Worm (Caenorhabditis elegans) whole organism, L4 larva: ENCODE data around the gene ntl-9.

Experiments
- F26F4.8 ChIP-seq: fragments of 200-800 bp; sonication (Bioruptor generic); conservative IDR thresholded peaks from 2 replicates; pipeline ENCODE4 v1.3.6; 2022; ENCODE audit warnings: missing genetic modification characterization, missing compliant biosample characterization
- R02D3.7 ChIP-seq: fragments of 150-350 bp; sonication (generic microtip); optimal IDR thresholded peaks from 3 replicates; lab custom pipeline; 2014; ENCODE audit warnings: missing biosample characterization, missing genetic modification characterization
- T20F7.1 ChIP-seq: fragments of 200-800 bp; sonication (Bioruptor generic); optimal IDR thresholded peaks from 2 replicates; lab custom pipeline; 2018; ENCODE audit warnings: mild to moderate bottlenecking, missing genetic modification characterization, missing compliant biosample characterization
- T26A8.4 ChIP-seq: fragments of 200-800 bp; sonication (Bioruptor generic); IDR thresholded peaks from 2 replicates; pipeline ENCODE4 v1.3.6; 2022; ENCODE audit warnings: missing genetic modification characterization, missing compliant biosample characterization
- ZK337.2 ChIP-seq: fragments of 200-800 bp; sonication (Bioruptor generic); IDR thresholded peaks from 2 replicates; pipeline ENCODE4 v1.3.6; 2022; ENCODE audit warnings: missing genetic modification reagents, missing genetic modification characterization, missing compliant biosample characterization
- aly-2 ChIP-seq: sonication (generic microtip); optimal IDR thresholded peaks from 2 replicates; lab custom pipeline; 2018; ENCODE audit warnings: missing biosample characterization, missing genetic modification characterization
- ama-1 ChIP-seq: fragments of 150-350 bp; optimal IDR thresholded peaks from 2 replicates; lab custom pipeline; 2014; ENCODE audit warnings: inconsistent platforms, mixed read lengths
- arid-1 ChIP-seq: fragments of 200-800 bp; sonication (Bioruptor generic); conservative IDR thresholded peaks from 2 replicates; pipeline ENCODE4 v1.3.6; 2022; ENCODE audit warnings: missing genetic modification reagents, missing genetic modification characterization, missing compliant biosample characterization
- ceh-20 ChIP-seq: fragments of 200-800 bp; sonication (Bioruptor generic); IDR thresholded peaks from 2 replicates; pipeline ENCODE4 v1.3.6; 2022; ENCODE audit warnings: missing genetic modification reagents, missing genetic modification characterization, missing compliant biosample characterization
- ceh-44 ChIP-seq: fragments of 200-800 bp; sonication (Bioruptor generic); IDR thresholded peaks from 2 replicates; pipeline ENCODE4 v1.3.6; 2022; ENCODE audit warnings: missing genetic modification reagents, missing genetic modification characterization, missing compliant biosample characterization
- ceh-62 ChIP-seq: sonication (generic microtip); optimal IDR thresholded peaks from 2 replicates; lab custom pipeline; 2017; ENCODE audit warnings: missing biosample characterization, missing genetic modification characterization
- cey-2 ChIP-seq: sonication (generic microtip); optimal IDR thresholded peaks from 3 replicates; lab custom pipeline; 2017; ENCODE audit warnings: missing genetic modification characterization, mild to moderate bottlenecking, missing compliant biosample characterization, antibody characterized with exemption, borderline replicate concordance; ENCODE audit not compliant: insufficient read depth
- ctbp-1 ChIP-seq: fragments of 200-800 bp; sonication (Bioruptor generic); IDR thresholded peaks from 2 replicates; pipeline ENCODE4 v1.3.6; 2022; ENCODE audit warnings: missing genetic modification reagents, missing genetic modification characterization, missing compliant biosample characterization
- daf-19 ChIP-seq: fragments of 200-800 bp; sonication (Bioruptor generic); conservative IDR thresholded peaks from 2 replicates; pipeline ENCODE4 v1.3.6; 2022; ENCODE audit warnings: missing genetic modification characterization, missing compliant biosample characterization
- dmd-9 ChIP-seq: fragments of 200-800 bp; sonication (Bioruptor generic); IDR thresholded peaks from 2 replicates; pipeline ENCODE4 v1.3.6; 2022; ENCODE audit warnings: missing genetic modification reagents, missing genetic modification characterization, missing compliant biosample characterization
- dpl-1 ChIP-seq: fragments of 150-350 bp; optimal IDR thresholded peaks from 2 replicates; lab custom pipeline; 2014; ENCODE audit warnings: missing biosample characterization, missing genetic modification reagents, missing genetic modification characterization
- egl-27 ChIP-seq: sonication (generic microtip); optimal IDR thresholded peaks from 3 replicates; lab custom pipeline; 2017; ENCODE audit warnings: missing biosample characterization, missing genetic modification reagents, missing genetic modification characterization
- egl-43 ChIP-seq: fragments of 200-800 bp; sonication (Bioruptor generic); IDR thresholded peaks from 2 replicates; pipeline ENCODE4 v1.3.6; 2022; ENCODE audit warnings: missing genetic modification reagents, missing genetic modification characterization, missing compliant biosample characterization
- gei-8 ChIP-seq: fragments of 200-800 bp; sonication (Bioruptor generic); optimal IDR thresholded peaks from 2 replicates; lab custom pipeline; 2018; ENCODE audit warnings: mild to moderate bottlenecking, missing genetic modification characterization, missing compliant biosample characterization
- hif-1 ChIP-seq, 2 experiments: sonication (generic microtip); optimal IDR thresholded peaks; 2 replicates each; lab custom pipeline; 2016 to 2017; ENCODE audit warnings: missing compliant biosample characterization in 2 of 2, missing genetic modification characterization in 2 of 2, missing genetic modification reagents in 2 of 2, missing genotype in 2 of 2, mild to moderate bottlenecking in 1 of 2
- hlh-11 ChIP-seq: fragments of 200-800 bp; sonication (Bioruptor generic); optimal IDR thresholded peaks from 2 replicates; lab custom pipeline; 2018; ENCODE audit warnings: mild to moderate bottlenecking, missing genetic modification characterization, missing compliant biosample characterization
- hmg-1.1 ChIP-seq: fragments of 200-800 bp; sonication (Bioruptor generic); IDR thresholded peaks from 2 replicates; pipeline ENCODE4 v1.3.6; 2022; ENCODE audit warnings: missing genetic modification reagents, missing genetic modification characterization, missing compliant biosample characterization
- lin-29 ChIP-seq: fragments of 200-800 bp; sonication (Bioruptor generic); IDR thresholded peaks from 2 replicates; pipeline ENCODE4 v1.3.6; 2022; ENCODE audit warnings: missing genetic modification reagents, missing genetic modification characterization, missing compliant biosample characterization
- lin-39 ChIP-seq: fragments of 150-350 bp; optimal IDR thresholded peaks from 2 replicates; lab custom pipeline; 2014; ENCODE audit warnings: missing biosample characterization, missing genetic modification reagents, missing genetic modification characterization
- madf-5 ChIP-seq, 2 experiments: fragments of 200-800 bp; sonication (Bioruptor generic); IDR thresholded peaks; 2 replicates each; pipeline ENCODE4 v1.3.6; 2022; ENCODE audit warnings: missing compliant biosample characterization in 2 of 2, missing genetic modification characterization in 2 of 2
- madf-9 ChIP-seq: fragments of 200-800 bp; sonication (Bioruptor generic); conservative IDR thresholded peaks from 2 replicates; pipeline ENCODE4 v1.3.6; 2022; ENCODE audit warnings: missing genetic modification reagents, missing genetic modification characterization, missing compliant biosample characterization
- mdt-29 ChIP-seq: fragments of 200-800 bp; sonication (Bioruptor generic); IDR thresholded peaks from 2 replicates; pipeline ENCODE4 v1.3.6; 2022; ENCODE audit warnings: missing genetic modification reagents, missing genetic modification characterization, missing compliant biosample characterization
- mxl-2 ChIP-seq: fragments of 200-800 bp; sonication (Bioruptor generic); conservative IDR thresholded peaks from 2 replicates; pipeline ENCODE4 v1.3.6; 2022; ENCODE audit warnings: missing genetic modification reagents, missing genetic modification characterization, missing compliant biosample characterization
- nhr-102 ChIP-seq: sonication (generic microtip); optimal IDR thresholded peaks from 2 replicates; lab custom pipeline; 2016; ENCODE audit warnings: mild to moderate bottlenecking, missing genetic modification characterization, moderate library complexity, missing compliant biosample characterization
- nhr-28 ChIP-seq: fragments of 150-350 bp; optimal IDR thresholded peaks from 2 replicates; lab custom pipeline; 2014; ENCODE audit warnings: missing biosample characterization, missing genetic modification characterization
- nhr-41 ChIP-seq: fragments of 200-800 bp; sonication (Bioruptor generic); IDR thresholded peaks from 2 replicates; pipeline ENCODE4 v1.3.6; 2022; ENCODE audit warnings: missing genetic modification reagents, missing genetic modification characterization, missing compliant biosample characterization
- nhr-42 ChIP-seq: fragments of 200-800 bp; sonication (Bioruptor generic); IDR thresholded peaks from 2 replicates; pipeline ENCODE4 v1.3.6; 2022; ENCODE audit warnings: missing genetic modification characterization, missing compliant biosample characterization
- pqm-1 ChIP-seq: sonication (generic microtip); optimal IDR thresholded peaks from 2 replicates; lab custom pipeline; 2017; ENCODE audit warnings: missing biosample characterization, missing genetic modification characterization
- rbr-2 ChIP-seq: sonication (generic microtip); optimal IDR thresholded peaks from 2 replicates; lab custom pipeline; 2016; ENCODE audit warnings: missing genotype, missing genetic modification characterization, missing compliant biosample characterization
- set-16 ChIP-seq: fragments of 200-800 bp; sonication (Bioruptor generic); IDR thresholded peaks from 2 replicates; pipeline ENCODE4 v1.3.6; 2022; ENCODE audit warnings: missing genetic modification reagents, missing genetic modification characterization, missing compliant biosample characterization
- snpc-1.2 ChIP-seq: fragments of 200-800 bp; sonication (Bioruptor generic); IDR thresholded peaks from 2 replicates; pipeline ENCODE4 v1.3.6; 2022; ENCODE audit warnings: missing genetic modification reagents, missing genetic modification characterization, missing compliant biosample characterization
- spr-3 ChIP-seq: fragments of 200-800 bp; sonication (Bioruptor generic); optimal IDR thresholded peaks from 2 replicates; lab custom pipeline; 2018; ENCODE audit warnings: mild to moderate bottlenecking, missing genetic modification characterization, missing compliant biosample characterization
- tag-97 ChIP-seq: fragments of 200-800 bp; sonication (Bioruptor generic); IDR thresholded peaks from 2 replicates; pipeline ENCODE4 v1.3.6; 2022; ENCODE audit warnings: missing genetic modification characterization, missing compliant biosample characterization
- tra-1 ChIP-seq: fragments of 200-800 bp; sonication (Bioruptor generic); IDR thresholded peaks from 2 replicates; pipeline ENCODE4 v1.3.6; 2022; ENCODE audit warnings: missing genetic modification reagents, missing genetic modification characterization, missing compliant biosample characterization
- unc-130 ChIP-seq: sonication (generic microtip); optimal IDR thresholded peaks from 2 replicates; lab custom pipeline; 2016; ENCODE audit warnings: missing genetic modification reagents, missing genetic modification characterization, missing compliant biosample characterization
- unc-62 ChIP-seq, 3 experiments: fragments of 150-350 bp in 1 of 3; sonication (generic microtip); optimal IDR thresholded peaks in 2 of 3; peaks in 1 of 3; 1 replicate in 1 of 3; 2 replicates in 2 of 3; lab custom pipeline; 2014 to 2017; ENCODE audit warnings: missing biosample characterization in 3 of 3, missing genetic modification characterization in 3 of 3, missing genetic modification reagents in 3 of 3, missing genotype in 1 of 3
- vab-7 ChIP-seq: fragments of 200-800 bp; sonication (Bioruptor generic); IDR thresholded peaks from 2 replicates; pipeline ENCODE4 v1.3.6; 2022; ENCODE audit warnings: missing genetic modification reagents, missing genetic modification characterization, missing compliant biosample characterization
- zfp-3 ChIP-seq: fragments of 200-800 bp; sonication (Bioruptor generic); conservative IDR thresholded peaks from 2 replicates; pipeline ENCODE4 v1.3.6; 2022; ENCODE audit warnings: missing genetic modification reagents, missing genetic modification characterization, missing compliant biosample characterization
- zip-11 ChIP-seq: fragments of 200-800 bp; sonication (Bioruptor generic); IDR thresholded peaks from 2 replicates; pipeline ENCODE4 v1.3.6; 2022; ENCODE audit warnings: missing genetic modification characterization, missing compliant biosample characterization
- ztf-7 ChIP-seq: fragments of 150-350 bp; optimal IDR thresholded peaks from 2 replicates; lab custom pipeline; 2014; ENCODE audit warnings: missing biosample characterization, missing genetic modification characterization

Gene ntl-9

ce11 chrIII:4948631-4949030 is 4.3 kb downstream of the ntl-9 start (continued):
- 0 out of 2 replicates have a peak, but pooled peaks have one; percentile 55 for TF ChIP-seq egl-43 (GFP tag; lab: Robert Waterston, UW)
- no peak for TF ChIP-seq unc-130
- TF ChIP-seq tag-97 (GFP tag; lab: Robert Waterston, UW) = no peak
- peak; percentile 99 for TF ChIP-seq madf-9 (GFP tag; lab: Robert Waterston, UW)
- TF ChIP-seq ceh-20 (GFP tag; lab: Robert Waterston, UW) = no peak
- TF ChIP-seq F26F4.8 = no peak
- no peak for TF ChIP-seq mxl-2 (GFP tag; lab: Robert Waterston, UW)
- no peak for TF ChIP-seq T20F7.1 (GFP tag; lab: Kevin White, UChicago)
- no peak for TF ChIP-seq ZK337.2
- TF ChIP-seq zip-11 (GFP tag; lab: Robert Waterston, UW) = no peak
- TF ChIP-seq snpc-1.2 (GFP tag; lab: Robert Waterston, UW) = 0 out of 2 replicates have a peak, but pooled peaks have one; percentile 17
- no peak for TF ChIP-seq nhr-42 (GFP tag; lab: Robert Waterston, UW)
- TF ChIP-seq tra-1 (GFP tag; lab: Robert Waterston, UW) = no peak
- TF ChIP-seq nhr-41 (GFP tag; lab: Robert Waterston, UW) = no peak
- no peak for TF ChIP-seq zfp-3 (GFP tag; lab: Robert Waterston, UW)
- no peak for TF ChIP-seq spr-3
- TF ChIP-seq ztf-7 (tag; lab: Kevin White, UChicago) = no peak
- no peak for TF ChIP-seq nhr-102
- no peak for TF ChIP-seq R02D3.7 (tag; lab: Kevin White, UChicago)
- peak; percentile 81 for TF ChIP-seq set-16 (GFP tag; lab: Robert Waterston, UW)
- peak; percentile 47 for TF ChIP-seq hlh-11 (tag; lab: Kevin White, UChicago)
- no peak for TF ChIP-seq ceh-62
- TF ChIP-seq gei-8 (GFP tag; lab: Kevin White, UChicago) = no peak
- peak; percentile 41 for TF ChIP-seq hmg-1.1
- no peak for TF ChIP-seq ctbp-1 (GFP tag; lab: Robert Waterston, UW)
- no peak for TF ChIP-seq mdt-29
- no peak for TF ChIP-seq cey-2 (tag; lab: Kevin White, UChicago)
- TF ChIP-seq aly-2 = no peak
- TF ChIP-seq T26A8.4 (GFP tag; lab: Robert Waterston, UW) = peak; percentile 25
- no peak for TF ChIP-seq ceh-44
- TF ChIP-seq pqm-1 (tag; lab: Kevin White, UChicago) = no peak
- no peak for TF ChIP-seq unc-62 (GFP tag; optimal IDR thresholded peaks at IDR 0.05 in 1 of 2; lab: Kevin White, UChicago)
- TF ChIP-seq unc-62 (tag; optimal IDR thresholded peaks at IDR 0.05; lab: Kevin White, UChicago) = no peak
- TF ChIP-seq lin-39 (tag; lab: Kevin White, UChicago) = no peak
- peak in 1 of 2 experiments; percentile 18 for TF ChIP-seq hif-1 (tag; optimal IDR thresholded peaks at IDR 0.05; lab: Kevin White, UChicago)
- no peak for TF ChIP-seq nhr-28 (tag; lab: Kevin White, UChicago)
- TF ChIP-seq ama-1 (lab: Kevin White, UChicago) = no peak
- TF ChIP-seq dmd-9 (GFP tag; lab: Robert Waterston, UW) = no peak
- no peak for TF ChIP-seq egl-27 (tag; lab: Kevin White, UChicago)
- no peak for TF ChIP-seq daf-19 (GFP tag; lab: Robert Waterston, UW)
- TF ChIP-seq vab-7 (GFP tag; lab: Robert Waterston, UW) = no peak
- no peak for TF ChIP-seq madf-5 (GFP tag; IDR thresholded peaks at IDR 0.05; lab: Robert Waterston, UW)
- TF ChIP-seq arid-1 (GFP tag; lab: Robert Waterston, UW) = no peak
- TF ChIP-seq dpl-1 = no peak
- TF ChIP-seq rbr-2 (tag; lab: Kevin White, UChicago) = no peak
- TF ChIP-seq lin-29 (GFP tag; lab: Robert Waterston, UW) = no peak
